Fruit fly (Drosophila melanogaster) whole organism, pupa: ENCODE measurements around the gene CG32148.

Experiments
- CG10348 ChIP-seq: fragments of 200-800 bp; sonication (Bioruptor generic); IDR thresholded peaks from 2 replicates; pipeline ENCODE4 v1.3.6; 2022; ENCODE audit warnings: missing biosample characterization, missing genetic modification characterization
- CG12605 ChIP-seq: fragments of 200-800 bp; sonication (Bioruptor generic); IDR thresholded peaks from 2 replicates; pipeline ENCODE4 v1.3.6; 2022; ENCODE audit warnings: missing biosample characterization, missing genetic modification characterization
- CG13204 ChIP-seq: fragments of 200-800 bp; sonication (Bioruptor generic); optimal IDR thresholded peaks from 2 replicates; lab custom pipeline; 2018; ENCODE audit warnings: missing biosample characterization, mild to moderate bottlenecking, missing genetic modification characterization, moderate library complexity
- CG14655 ChIP-seq: fragments of 200-800 bp; sonication (Bioruptor generic); optimal IDR thresholded peaks from 3 replicates; lab custom pipeline; 2017; ENCODE audit warnings: mild to moderate bottlenecking, missing biosample characterization, missing genetic modification reagents, missing genetic modification characterization
- CG15710 ChIP-seq: fragments of 200-800 bp; sonication (Bioruptor generic); optimal IDR thresholded peaks from 2 replicates; lab custom pipeline; 2018; ENCODE audit warnings: missing biosample characterization, mild to moderate bottlenecking, missing genetic modification characterization, moderate library complexity
- CG17806 ChIP-seq: fragments of 200-800 bp; sonication (Bioruptor generic); optimal IDR thresholded peaks from 2 replicates; lab custom pipeline; 2018; ENCODE audit warnings: missing biosample characterization, mild to moderate bottlenecking, missing genetic modification characterization, moderate library complexity
- CG32121 ChIP-seq: fragments of 200-800 bp; sonication (Bioruptor generic); IDR thresholded peaks from 2 replicates; pipeline ENCODE4 v1.3.6; 2022; ENCODE audit warnings: missing biosample characterization, missing genetic modification characterization
- CG34367 ChIP-seq: fragments of 200-800 bp; sonication (Bioruptor generic); optimal IDR thresholded peaks from 2 replicates; lab custom pipeline; 2018; ENCODE audit warnings: missing biosample characterization, mild to moderate bottlenecking, missing genetic modification characterization
- CG4496 ChIP-seq: fragments of 200-800 bp; sonication (Bioruptor generic); IDR thresholded peaks from 3 replicates; pipeline ENCODE4 v1.3.6; 2022; ENCODE audit warnings: missing biosample characterization, missing genetic modification characterization
- CG8159 ChIP-seq: fragments of 200-800 bp; sonication (Bioruptor generic); optimal IDR thresholded peaks from 3 replicates; lab custom pipeline; 2018; ENCODE audit warnings: missing biosample characterization, mild to moderate bottlenecking, missing genetic modification characterization, moderate library complexity
- CG8301 ChIP-seq: fragments of 200-800 bp; sonication (Bioruptor generic); optimal IDR thresholded peaks from 2 replicates; lab custom pipeline; 2018; ENCODE audit warnings: missing biosample characterization, mild to moderate bottlenecking, missing genetic modification characterization
- CG9948 ChIP-seq: fragments of 200-800 bp; sonication (Bioruptor generic); optimal IDR thresholded peaks from 2 replicates; lab custom pipeline; 2018; ENCODE audit warnings: missing biosample characterization, mild to moderate bottlenecking, missing genetic modification characterization, moderate library complexity
- D1 ChIP-seq: fragments of 200-800 bp; sonication (Bioruptor generic); optimal IDR thresholded peaks from 2 replicates; lab custom pipeline; 2018; ENCODE audit warnings: missing biosample characterization, mild to moderate bottlenecking, missing genetic modification characterization, moderate library complexity
- EcR ChIP-seq: fragments of 200-800 bp; sonication (Bioruptor generic); optimal IDR thresholded peaks from 3 replicates; lab custom pipeline; 2019; ENCODE audit warnings: missing biosample characterization, missing genetic modification characterization, mild to moderate bottlenecking, moderate library complexity, missing genetic modification reagents
- Ets98B ChIP-seq: fragments of 200-800 bp; sonication (Bioruptor generic); IDR thresholded peaks from 2 replicates; pipeline ENCODE4 v1.3.6; 2022; ENCODE audit warnings: missing biosample characterization, missing genetic modification characterization
- Pif1A ChIP-seq: fragments of 200-800 bp; sonication (Bioruptor generic); optimal IDR thresholded peaks from 3 replicates; lab custom pipeline; 2016; ENCODE audit warnings: missing biosample characterization, missing genetic modification characterization
- Pif1B ChIP-seq: fragments of 200-800 bp; sonication (Bioruptor generic); optimal IDR thresholded peaks from 3 replicates; lab custom pipeline; 2016; ENCODE audit warnings: missing biosample characterization, missing genetic modification characterization
- Snoo ChIP-seq: fragments of 200-800 bp; sonication (Bioruptor generic); optimal IDR thresholded peaks from 3 replicates; lab custom pipeline; 2017; ENCODE audit warnings: missing biosample characterization, mild to moderate bottlenecking, missing genetic modification characterization, inconsistent platforms
- fd96Ca ChIP-seq: fragments of 200-800 bp; sonication (Bioruptor generic); IDR thresholded peaks from 3 replicates; pipeline ENCODE4 v1.3.6; 2022; ENCODE audit warnings: missing biosample characterization, missing genetic modification characterization
- gl ChIP-seq: fragments of 200-800 bp; sonication (Bioruptor generic); optimal IDR thresholded peaks from 2 replicates; lab custom pipeline; 2018; ENCODE audit warnings: missing biosample characterization, mild to moderate bottlenecking, missing genetic modification characterization
- rn ChIP-seq: fragments of 200-800 bp; sonication (Bioruptor generic); IDR thresholded peaks from 2 replicates; pipeline ENCODE4 v1.3.6; 2022; ENCODE audit warnings: missing biosample characterization, missing genetic modification characterization

Gene CG32148

DNA sequence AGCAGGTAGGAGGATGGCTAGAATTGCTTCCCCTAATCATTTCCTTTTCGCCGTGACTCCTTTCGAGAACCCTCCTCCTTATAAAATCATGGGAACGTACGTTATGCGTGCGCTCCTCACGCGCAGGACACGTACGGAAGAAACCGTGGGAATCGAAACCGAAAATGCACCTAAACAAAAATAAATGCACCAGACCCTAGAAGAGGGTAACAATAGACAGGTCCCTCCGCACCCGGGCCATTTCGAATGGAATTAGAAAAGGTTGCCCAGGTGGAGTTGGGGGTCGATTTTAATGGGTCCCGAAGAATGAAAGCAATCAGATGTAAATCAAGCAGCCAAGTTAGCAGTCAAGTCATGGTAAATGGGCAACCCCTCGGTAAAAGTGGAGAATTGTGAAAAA, 44.0 kb upstream of the CG32148 start, which contains the start of gene CG3349:
Gene CG3349, plus strand, starts transcription at position 289 of the 400 bp plus-strand sequence.
- no peak for TF ChIP-seq CG12605
- no peak for TF ChIP-seq fd96Ca (GFP tag; lab: Robert Waterston, UW)
- TF ChIP-seq CG4496 (GFP tag; lab: Robert Waterston, UW): no peak
- TF ChIP-seq CG32121 (GFP tag; lab: Robert Waterston, UW): no peak
- TF ChIP-seq Pif1A (GFP tag; lab: Kevin White, UChicago): no peak

DNA sequence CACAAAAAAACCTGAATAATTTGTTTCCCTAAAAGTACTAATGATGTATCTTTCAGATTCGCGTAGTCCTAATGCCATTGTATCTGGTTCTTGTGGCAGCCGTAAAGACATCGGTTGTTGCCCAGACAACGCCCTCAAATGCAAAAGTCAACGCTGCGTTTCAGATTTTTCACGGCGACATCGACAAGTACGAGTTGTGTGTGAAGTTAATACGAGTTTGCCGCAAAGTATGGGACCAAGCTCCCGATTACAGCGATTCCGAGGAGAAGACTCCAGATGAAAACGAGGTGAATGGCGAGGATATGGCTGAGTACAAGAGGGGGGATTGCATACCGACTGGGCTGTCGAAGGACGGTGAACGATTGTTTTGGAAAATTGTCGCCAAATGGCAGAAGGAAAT, 43.3 kb upstream of the CG32148 start:
- TF ChIP-seq CG8301 (tag; lab: Kevin White, UChicago) (no peak), EcR (peak; percentile 66)

dm6 chr3L:14982675-14983084, 40.6 kb upstream of the CG32148 start, which contains the start of gene CG5114:
TSS of gene CG5114 (plus strand) at chr3L:14982835.
- TF ChIP-seq CG4496 (GFP tag; lab: Robert Waterston, UW): peak; percentile 60; the same call in 1 of the 3 replicates
- no peak for TF ChIP-seq CG32121 (GFP tag; lab: Robert Waterston, UW)
- TF ChIP-seq Ets98B (GFP tag; lab: Robert Waterston, UW): peak; percentile 23; the same call in 1 of the 2 replicates
- no peak for TF ChIP-seq CG8159 (tag; lab: Kevin White, UChicago)
- no peak for TF ChIP-seq rn (GFP tag; lab: Robert Waterston, UW)
- TF ChIP-seq Snoo (tag; lab: Kevin White, UChicago): no peak
- TF ChIP-seq D1 (tag; lab: Kevin White, UChicago): no peak
- TF ChIP-seq CG34367 (tag; lab: Kevin White, UChicago): no peak
- TF ChIP-seq CG13204 (GFP tag; lab: Kevin White, UChicago): no peak
- peak; percentile 6 for TF ChIP-seq EcR
- TF ChIP-seq CG10348 (GFP tag; lab: Robert Waterston, UW): no peak
- no peak for TF ChIP-seq CG15710 (tag; lab: Kevin White, UChicago)
- TF ChIP-seq Pif1A (GFP tag; lab: Kevin White, UChicago): no peak
- no peak for TF ChIP-seq gl (tag; lab: Kevin White, UChicago)
- TF ChIP-seq, all 21 proteins: peak for 3

- TF ChIP-seq CG32121 (GFP tag; lab: Robert Waterston, UW) (peak; percentile 91), CG34367 (tag; lab: Kevin White, UChicago) (peak; percentile 75), CG17806 (tag; lab: Kevin White, UChicago) (peak; percentile 85), CG4496 (GFP tag; lab: Robert Waterston, UW) (peak; percentile 95), Ets98B (GFP tag; lab: Robert Waterston, UW) (peak; percentile 95), CG8301 (tag; lab: Kevin White, UChicago) (peak; percentile 93), gl (tag; lab: Kevin White, UChicago) (peak; percentile 40), D1 (tag; lab: Kevin White, UChicago) (peak; percentile 49), CG15710 (tag; lab: Kevin White, UChicago) (peak; percentile 74), Pif1B (GFP tag; lab: Kevin White, UChicago) (peak; percentile 71), fd96Ca (GFP tag; lab: Robert Waterston, UW) (no peak), CG14655 (GFP tag; lab: Kevin White, UChicago) (peak; percentile 89), EcR (peak; percentile 89), CG12605 (peak; percentile 93), CG13204 (GFP tag; lab: Kevin White, UChicago) (no peak), CG10348 (GFP tag; lab: Robert Waterston, UW) (peak; percentile 44; the same call in 1 of the 2 replicates), rn (GFP tag; lab: Robert Waterston, UW) (no peak; the same call in 1 of the 2 replicates), CG9948 (tag; lab: Kevin White, UChicago) (peak; percentile 81), Pif1A (GFP tag; lab: Kevin White, UChicago) (peak; percentile 84), CG8159 (tag; lab: Kevin White, UChicago) (peak; percentile 79), Snoo (tag; lab: Kevin White, UChicago) (peak; percentile 47)
These were observed 38.7 kb upstream of the CG32148 start, which contains the start of gene mnd for dm6 chr3L:14984521-14985150. TSS of gene mnd (plus strand) at chr3L:14985100.

- TF ChIP-seq Ets98B (GFP tag; lab: Robert Waterston, UW): no peak
- TF ChIP-seq CG32121 (GFP tag; lab: Robert Waterston, UW): no peak
- TF ChIP-seq gl (tag; lab: Kevin White, UChicago): no peak
- no peak for TF ChIP-seq Pif1A (GFP tag; lab: Kevin White, UChicago)
- no peak for TF ChIP-seq Snoo (tag; lab: Kevin White, UChicago)
- TF ChIP-seq CG17806 (tag; lab: Kevin White, UChicago): no peak
- no peak for TF ChIP-seq CG34367 (tag; lab: Kevin White, UChicago)
- no peak for TF ChIP-seq CG10348 (GFP tag; lab: Robert Waterston, UW)
- no peak for TF ChIP-seq CG8301 (tag; lab: Kevin White, UChicago)
- TF ChIP-seq CG9948 (tag; lab: Kevin White, UChicago): no peak
- TF ChIP-seq CG12605: no peak
- TF ChIP-seq CG8159 (tag; lab: Kevin White, UChicago): no peak
- no peak for TF ChIP-seq Pif1B (GFP tag; lab: Kevin White, UChicago)
These were observed 36.9 kb upstream of the CG32148 start for dm6 chr3L:14986340-14986916.
